Fruit fly (Drosophila melanogaster) whole organism, embryonic: ENCODE measurements around the gene CG43138.
A peak's percentile ranks its signal among the peaks of the same experiment; 100 is the strongest.

Experiments used
- CG10565 ChIP-seq: fragments of 200-800 bp; sonication (Bioruptor generic); optimal IDR thresholded peaks from 3 replicates; lab custom pipeline; 2016; ENCODE audit warnings: missing biosample characterization, mild to moderate bottlenecking, missing genetic modification characterization
- CG11398 ChIP-seq: fragments of 200-800 bp; sonication (Bioruptor generic); optimal IDR thresholded peaks from 2 replicates; lab custom pipeline; 2016; ENCODE audit warnings: missing biosample characterization, missing genetic modification characterization
- CG11696 ChIP-seq: fragments of 200-800 bp; sonication (Bioruptor generic); IDR thresholded peaks from 2 replicates; pipeline ENCODE4 v1.3.6; 2022; ENCODE audit warnings: missing biosample characterization, missing genetic modification characterization
- CG12104 ChIP-seq: fragments of 200-800 bp; sonication (Bioruptor generic); optimal IDR thresholded peaks from 3 replicates; lab custom pipeline; 2016; ENCODE audit warnings: missing biosample characterization, missing genetic modification characterization
- CG12299 ChIP-seq: fragments of 200-800 bp; sonication (Bioruptor generic); optimal IDR thresholded peaks from 2 replicates; lab custom pipeline; 2018; ENCODE audit warnings: missing biosample characterization, mild to moderate bottlenecking, missing genetic modification characterization
- CG13123 ChIP-seq: fragments of 200-800 bp; sonication (Bioruptor generic); optimal IDR thresholded peaks from 2 replicates; lab custom pipeline; 2016; ENCODE audit warnings: missing biosample characterization, missing genetic modification characterization
- CG14441 ChIP-seq: fragments of 200-800 bp; sonication (Bioruptor generic); IDR thresholded peaks from 2 replicates; pipeline ENCODE4 v1.3.6; 2022; ENCODE audit warnings: missing biosample characterization, missing genetic modification characterization
- CG15073 ChIP-seq: fragments of 200-800 bp; sonication (Bioruptor generic); optimal IDR thresholded peaks from 2 replicates; lab custom pipeline; 2016; ENCODE audit warnings: missing biosample characterization, missing genetic modification characterization
- CG1603 ChIP-seq: fragments of 200-800 bp; sonication (Bioruptor generic); optimal IDR thresholded peaks from 2 replicates; lab custom pipeline; 2019; ENCODE audit warnings: missing biosample characterization, mild to moderate bottlenecking, missing genetic modification characterization, moderate library complexity
- CG16813 ChIP-seq: fragments of 200-800 bp; sonication (Bioruptor generic); IDR thresholded peaks from 3 replicates; pipeline ENCODE4 v1.3.6; 2022; ENCODE audit warnings: missing biosample characterization, missing genetic modification characterization; ENCODE audit not compliant: partially characterized antibody
- CG17829 ChIP-seq: fragments of 200-800 bp; optimal IDR thresholded peaks from 2 replicates; lab custom pipeline; 2019; ENCODE audit warnings: missing biosample characterization, mild to moderate bottlenecking, missing genetic modification characterization, moderate library complexity
- CG2120 ChIP-seq: fragments of 200-800 bp; sonication (Bioruptor generic); optimal IDR thresholded peaks from 3 replicates; lab custom pipeline; 2016; ENCODE audit warnings: missing biosample characterization, missing genetic modification characterization
- CG31224 ChIP-seq: fragments of 200-800 bp; sonication (Bioruptor generic); IDR thresholded peaks from 2 replicates; pipeline ENCODE4 v1.3.6; 2022; ENCODE audit warnings: missing biosample characterization, missing genetic modification characterization
- CG33213 ChIP-seq: fragments of 200-800 bp; sonication (Bioruptor generic); optimal IDR thresholded peaks from 3 replicates; lab custom pipeline; 2016; ENCODE audit warnings: missing biosample characterization, missing genetic modification characterization
- CG3995 ChIP-seq: fragments of 200-800 bp; sonication (Bioruptor generic); optimal IDR thresholded peaks from 3 replicates; lab custom pipeline; 2016; ENCODE audit warnings: missing biosample characterization, missing genetic modification characterization
- CG4360 ChIP-seq: fragments of 200-800 bp; sonication (Bioruptor generic); IDR thresholded peaks from 2 replicates; pipeline ENCODE4 v1.3.6; 2022; ENCODE audit warnings: missing biosample characterization, missing genetic modification characterization
- CG4707 ChIP-seq: fragments of 200-800 bp; sonication (Bioruptor generic); optimal IDR thresholded peaks from 2 replicates; lab custom pipeline; 2018; ENCODE audit warnings: missing biosample characterization, mild to moderate bottlenecking, missing genetic modification characterization, moderate library complexity
- CG8281 ChIP-seq: fragments of 200-800 bp; sonication (Bioruptor generic); optimal IDR thresholded peaks from 2 replicates; lab custom pipeline; 2018; ENCODE audit warnings: missing biosample characterization, mild to moderate bottlenecking, missing genetic modification characterization, moderate library complexity
- CG8359 ChIP-seq: fragments of 200-800 bp; sonication (Bioruptor generic); optimal IDR thresholded peaks from 2 replicates; lab custom pipeline; 2017; ENCODE audit warnings: missing biosample characterization, mild to moderate bottlenecking, missing genetic modification characterization, borderline replicate concordance
- CG8478 ChIP-seq: fragments of >200 bp; optimal IDR thresholded peaks from 2 replicates; lab custom pipeline; 2018
- CG9437 ChIP-seq: fragments of 200-800 bp; sonication (Bioruptor generic); optimal IDR thresholded peaks from 2 replicates; lab custom pipeline; 2018; ENCODE audit warnings: missing biosample characterization, mild to moderate bottlenecking, missing genetic modification characterization
- Chrac-16 ChIP-seq: fragments of 200-800 bp; sonication (Bioruptor generic); optimal IDR thresholded peaks from 3 replicates; lab custom pipeline; 2016; ENCODE audit warnings: missing biosample characterization, missing genetic modification characterization
- D19B ChIP-seq: fragments of 200-800 bp; sonication (Bioruptor generic); optimal IDR thresholded peaks from 2 replicates; lab custom pipeline; 2017; ENCODE audit warnings: missing biosample characterization, mild to moderate bottlenecking, missing genetic modification characterization
- Dfd ChIP-seq, 2 experiments: fragments of >200 bp; optimal IDR thresholded peaks; 2 replicates each; lab custom pipeline; 2017; ENCODE audit warnings: missing biosample characterization in 2 of 2, missing genetic modification characterization in 2 of 2
- Dip3 ChIP-seq: fragments of 200-800 bp; sonication (Bioruptor generic); optimal IDR thresholded peaks from 3 replicates; lab custom pipeline; 2016; ENCODE audit warnings: missing biosample characterization, missing genetic modification characterization
- Drgx ChIP-seq: fragments of 200-800 bp; sonication (Bioruptor generic); IDR thresholded peaks from 2 replicates; pipeline ENCODE4 v1.3.6; 2022; ENCODE audit warnings: missing biosample characterization, missing genetic modification characterization
- ERR ChIP-seq: fragments of 200-800 bp; sonication (Bioruptor generic); optimal IDR thresholded peaks from 2 replicates; lab custom pipeline; 2016; ENCODE audit warnings: missing biosample characterization, missing genetic modification characterization
- Elba2 ChIP-seq: fragments of 200-800 bp; sonication (Bioruptor generic); optimal IDR thresholded peaks from 3 replicates; lab custom pipeline; 2016; ENCODE audit warnings: missing biosample characterization, missing genetic modification characterization
- Ets65A ChIP-seq: fragments of 200-800 bp; sonication (Bioruptor generic); peaks from one replicate; lab custom pipeline; 2016; ENCODE audit warnings: missing biosample characterization, missing genetic modification characterization
- Fer1 ChIP-seq: fragments of 200-800 bp; sonication (Bioruptor generic); optimal IDR thresholded peaks from 2 replicates; lab custom pipeline; 2017; ENCODE audit warnings: missing biosample characterization, mild to moderate bottlenecking, missing genetic modification characterization
- Hmx ChIP-seq: fragments of 200-800 bp; sonication (Bioruptor generic); optimal IDR thresholded peaks from 2 replicates; lab custom pipeline; 2016; ENCODE audit warnings: missing biosample characterization, missing genetic modification characterization
- Hr78 ChIP-seq, 2 experiments: fragments of 200-800 bp in 1 of 2; fragments of >200 bp in 1 of 2; sonication (Bioruptor generic) in 1 of 2; optimal IDR thresholded peaks; 2 replicates each; lab custom pipeline; 2017 to 2019; ENCODE audit warnings: missing biosample characterization in 2 of 2, missing genetic modification characterization in 2 of 2, mild to moderate bottlenecking in 1 of 2, moderate library complexity in 1 of 2
- Med ChIP-seq: fragments of 200-800 bp; sonication (Bioruptor generic); peaks from one replicate; lab custom pipeline; 2016; ENCODE audit warnings: missing biosample characterization, missing genetic modification characterization, mild to moderate bottlenecking, inconsistent platforms, moderate library complexity
- Nf-YC ChIP-seq: fragments of 200-800 bp; optimal IDR thresholded peaks from 3 replicates; lab custom pipeline; 2019; ENCODE audit warnings: missing biosample characterization, mild to moderate bottlenecking, missing genetic modification characterization, moderate library complexity
- Poxn ChIP-seq: fragments of 200-800 bp; sonication (Bioruptor generic); IDR thresholded peaks from 2 replicates; pipeline ENCODE4 v1.3.6; 2022; ENCODE audit warnings: missing biosample characterization, missing genetic modification characterization
- corto ChIP-seq: fragments of 200-800 bp; sonication (Bioruptor generic); optimal IDR thresholded peaks from 2 replicates; lab custom pipeline; 2016; ENCODE audit warnings: missing biosample characterization, mild to moderate bottlenecking, missing genetic modification characterization, moderate library complexity
- fd96Cb ChIP-seq: fragments of 200-800 bp; sonication (Bioruptor generic); optimal IDR thresholded peaks from 2 replicates; lab custom pipeline; 2018; ENCODE audit warnings: missing biosample characterization, mild to moderate bottlenecking, missing genetic modification characterization, moderate library complexity
- gcm ChIP-seq: fragments of 200-800 bp; sonication (Bioruptor generic); optimal IDR thresholded peaks from 2 replicates; lab custom pipeline; 2019; ENCODE audit warnings: missing biosample characterization, mild to moderate bottlenecking, missing genetic modification characterization, moderate library complexity
- grn ChIP-seq: fragments of 200-800 bp; sonication (Bioruptor generic); optimal IDR thresholded peaks from 3 replicates; lab custom pipeline; 2017; ENCODE audit warnings: missing biosample characterization, missing genetic modification characterization
- h ChIP-seq: fragments of >200 bp; optimal IDR thresholded peaks from 2 replicates; lab custom pipeline; 2017
- hth ChIP-seq: fragments of >200 bp; optimal IDR thresholded peaks from 2 replicates; lab custom pipeline; 2017; ENCODE audit warnings: inconsistent platforms
- inv ChIP-seq: fragments of 200-800 bp; sonication (Bioruptor generic); IDR thresholded peaks from 2 replicates; pipeline ENCODE4 v1.3.6; 2022; ENCODE audit warnings: missing biosample characterization, missing genetic modification characterization; ENCODE audit not compliant: partially characterized antibody
- otp ChIP-seq: fragments of 200-800 bp; sonication (Bioruptor generic); IDR thresholded peaks from 3 replicates; pipeline ENCODE4, ENCODE4 v1.3.6; 2022; ENCODE audit warnings: missing biosample characterization, missing genetic modification characterization
- p53 ChIP-seq: fragments of 200-800 bp; sonication (Bioruptor generic); optimal IDR thresholded peaks from 2 replicates; lab custom pipeline; 2016; ENCODE audit warnings: missing biosample characterization, missing genetic modification characterization
- prd ChIP-seq, 3 experiments: fragments of >200 bp in 2 of 3; fragments of 200-800 bp in 1 of 3; sonication (Bioruptor generic) in 1 of 3; optimal IDR thresholded peaks in 2 of 3; IDR thresholded peaks in 1 of 3; 2 replicates in 2 of 3; 3 replicates in 1 of 3; pipeline versions ENCODE4 v1.3.6 to Lab custom; 2017 to 2022; ENCODE audit warnings: missing biosample characterization in 1 of 3, missing genetic modification characterization in 1 of 3
- pros ChIP-seq: fragments of 200-800 bp; sonication (Bioruptor generic); optimal IDR thresholded peaks from 3 replicates; lab custom pipeline; 2019; ENCODE audit warnings: missing biosample characterization, mild to moderate bottlenecking, missing genetic modification characterization, moderate library complexity
- row ChIP-seq: fragments of 200-800 bp; sonication (Bioruptor generic); IDR thresholded peaks from 3 replicates; pipeline ENCODE4 v1.3.6; 2022; ENCODE audit warnings: missing biosample characterization, missing genetic modification characterization
- sens ChIP-seq: fragments of 200-800 bp; sonication (Bioruptor generic); peaks from one replicate; lab custom pipeline; 2016; ENCODE audit warnings: missing biosample characterization, missing genetic modification characterization
- so ChIP-seq: fragments of 200-800 bp; sonication (Bioruptor generic); IDR thresholded peaks from 3 replicates; pipeline ENCODE4 v1.3.6; 2022; ENCODE audit warnings: missing biosample characterization, missing genetic modification characterization
- sug ChIP-seq: fragments of 200-800 bp; optimal IDR thresholded peaks from 2 replicates; lab custom pipeline; 2019; ENCODE audit warnings: missing biosample characterization, mild to moderate bottlenecking, missing genetic modification characterization, moderate library complexity
- tgo ChIP-seq: fragments of 200-800 bp; sonication (Bioruptor generic); IDR thresholded peaks from 3 replicates; pipeline ENCODE4 v1.3.6; 2022; ENCODE audit warnings: missing biosample characterization, missing genetic modification characterization
- tup ChIP-seq: fragments of 200-800 bp; sonication (Bioruptor generic); optimal IDR thresholded peaks from 2 replicates; lab custom pipeline; 2016; ENCODE audit warnings: missing biosample characterization, mild to moderate bottlenecking, missing genetic modification characterization, moderate library complexity
- unc-4 ChIP-seq: fragments of 200-800 bp; sonication (Bioruptor generic); IDR thresholded peaks from 2 replicates; pipeline ENCODE4 v1.3.6; 2022; ENCODE audit warnings: missing biosample characterization, missing genetic modification characterization; ENCODE audit not compliant: partially characterized antibody

CG43138 gene

dm6 chrX:7543891-7544290 lies 15.8 kb downstream of the CG43138 start (continued):
- no peak for TF ChIP-seq CG4360 (GFP tag; lab: Robert Waterston, UW)
- TF ChIP-seq Hr78 (GFP tag; optimal IDR thresholded peaks at IDR 0.05; lab: Kevin White, UChicago) = no peak
- no peak for TF ChIP-seq CG14441 (GFP tag; lab: Robert Waterston, UW)
- no peak for TF ChIP-seq CG4707
- TF ChIP-seq otp (GFP tag; lab: Robert Waterston, UW) = no peak
- no peak for TF ChIP-seq hth (lab: Kevin White, UChicago)
- no peak for TF ChIP-seq corto (GFP tag; lab: Kevin White, UChicago)
- no peak for TF ChIP-seq CG11696 (GFP tag; lab: Robert Waterston, UW)
- TF ChIP-seq Med (GFP tag; lab: Kevin White, UChicago) = no peak
- no peak for TF ChIP-seq tup (GFP tag; lab: Kevin White, UChicago)
- TF ChIP-seq prd (optimal IDR thresholded peaks at IDR 0.05; lab: Kevin White, UChicago) = no peak
- peak; percentile 65; the same call in 2 of the 3 replicates for TF ChIP-seq prd (GFP tag; IDR thresholded peaks at IDR 0.05; lab: Robert Waterston, UW)
- no peak for TF ChIP-seq CG13123 (GFP tag; lab: Kevin White, UChicago)
- TF ChIP-seq CG17829 = no peak
- TF ChIP-seq grn (GFP tag; lab: Kevin White, UChicago) = no peak
- TF ChIP-seq Fer1 (GFP tag; lab: Kevin White, UChicago) = no peak
- TF ChIP-seq sens (GFP tag; lab: Kevin White, UChicago) = peak; percentile 12
- TF ChIP-seq gcm (GFP tag; lab: Kevin White, UChicago) = no peak
- no peak for TF ChIP-seq CG8478 (lab: Kevin White, UChicago)
- TF ChIP-seq ERR (GFP tag; lab: Kevin White, UChicago) = no peak
- no peak for TF ChIP-seq pros (GFP tag; lab: Kevin White, UChicago)
- TF ChIP-seq Ets65A (GFP tag; lab: Kevin White, UChicago) = peak; percentile 32
- TF ChIP-seq CG3995 (GFP tag; lab: Kevin White, UChicago) = no peak
- TF ChIP-seq h = no peak
- TF ChIP-seq D19B (GFP tag; lab: Kevin White, UChicago) = no peak
- TF ChIP-seq so (GFP tag; lab: Robert Waterston, UW) = no peak
- no peak for TF ChIP-seq inv (GFP tag; lab: Robert Waterston, UW)
- no peak for TF ChIP-seq Poxn
- no peak for TF ChIP-seq fd96Cb
- no peak for TF ChIP-seq Hmx (GFP tag; lab: Kevin White, UChicago)
- TF ChIP-seq CG10565 (GFP tag; lab: Kevin White, UChicago) = no peak
- TF ChIP-seq CG11398 (GFP tag; lab: Kevin White, UChicago) = no peak
- TF ChIP-seq CG33213 (GFP tag; lab: Kevin White, UChicago) = no peak
- TF ChIP-seq sug (tag; lab: Kevin White, UChicago) = no peak
- TF ChIP-seq CG8281 (tag; lab: Kevin White, UChicago) = no peak
- TF ChIP-seq CG8359 (GFP tag; lab: Kevin White, UChicago) = no peak
- TF ChIP-seq p53 (GFP tag; lab: Kevin White, UChicago) = no peak
- no peak for TF ChIP-seq row (GFP tag; lab: Robert Waterston, UW)
- TF ChIP-seq CG2120 (GFP tag; lab: Kevin White, UChicago) = no peak
- TF ChIP-seq Chrac-16 (GFP tag; lab: Kevin White, UChicago) = no peak
- TF ChIP-seq CG16813 = no peak
- TF ChIP-seq CG12104 (GFP tag; lab: Kevin White, UChicago) = no peak
- TF ChIP-seq unc-4 (GFP tag; lab: Robert Waterston, UW) = no peak
- no peak for TF ChIP-seq CG12299 (tag; lab: Kevin White, UChicago)
- no peak for TF ChIP-seq CG9437 (GFP tag; lab: Kevin White, UChicago)
- TF ChIP-seq CG31224 (GFP tag; lab: Robert Waterston, UW) = no peak
- TF ChIP-seq Nf-YC (tag; lab: Kevin White, UChicago) = no peak
- no peak for TF ChIP-seq tgo
- peak; percentile 41 for TF ChIP-seq CG1603 (tag; lab: Kevin White, UChicago)
- peak; percentile 2 for TF ChIP-seq Elba2
- TF ChIP-seq Dfd (GFP tag; optimal IDR thresholded peaks at IDR 0.05; lab: Kevin White, UChicago) = no peak
- TF ChIP-seq Drgx (GFP tag; lab: Robert Waterston, UW) = peak; percentile 60
- TF ChIP-seq Dip3 (GFP tag; lab: Kevin White, UChicago) = no peak
- TF ChIP-seq CG15073 (GFP tag; lab: Kevin White, UChicago) = no peak
